Worm (Caenorhabditis elegans): Measurements from ENCODE around the gene srx-96.

DNA sequence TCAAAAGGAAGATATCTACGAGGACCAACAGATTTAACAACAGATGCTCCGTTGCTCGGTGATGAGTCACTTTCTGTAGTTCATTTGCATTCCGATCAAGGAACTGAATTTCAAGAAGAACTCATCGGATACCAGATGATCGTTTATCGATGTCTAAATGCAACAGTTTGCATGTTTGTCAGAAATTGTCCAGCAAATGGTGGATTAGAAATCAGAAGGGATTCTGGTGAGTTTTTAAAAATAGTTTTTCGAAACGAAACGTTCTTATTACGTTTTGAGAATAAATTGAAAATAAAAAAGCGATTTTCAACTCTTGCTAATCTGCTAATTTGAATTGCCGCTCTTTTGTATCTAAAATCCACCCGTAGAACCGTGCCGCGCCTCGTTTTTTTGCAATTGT lies 31.3 kb upstream of the srx-96 start:
- TF ChIP-seq nhr-77 (tag; optimal IDR thresholded peaks at IDR 0.05) (no peak), skn-1 (tag; optimal IDR thresholded peaks at IDR 0.05) (no peak), nhr-237 (tag; optimal IDR thresholded peaks at IDR 0.05) (no peak), ztf-4 (tag; optimal IDR thresholded peaks at IDR 0.05) (no peak), lin-39 (tag; optimal IDR thresholded peaks at IDR 0.05) (no peak), lin-11 (tag; optimal IDR thresholded peaks at IDR 0.05) (no peak)
